Fruit fly (Drosophila melanogaster) whole organism: ENCODE results near the gene Hira.

ENCODE experiments used
- CG8478 ChIP-seq: fragments of >200 bp; optimal IDR thresholded peaks from 2 replicates; lab custom pipeline; 2018; ENCODE audit warnings: inconsistent platforms
- psq ChIP-seq: fragments of >200 bp; optimal IDR thresholded peaks from 2 replicates; lab custom pipeline; 2017
- usp ChIP-seq: fragments of >200 bp; optimal IDR thresholded peaks from 2 replicates; lab custom pipeline; 2017; ENCODE audit warnings: missing biosample characterization, missing genetic modification characterization, mixed read lengths

- TF ChIP-seq psq (lab: Kevin White, UChicago) (no peak), usp (GFP tag; lab: Kevin White, UChicago) (no peak), CG8478 (lab: Kevin White, UChicago) (no peak)
Measured at dm6 chrX:7703865-7704221, 18.1 kb upstream of the Hira start.
